ENCODE assay signal across 2 worm cellular contexts in the genomic region with DNA sequence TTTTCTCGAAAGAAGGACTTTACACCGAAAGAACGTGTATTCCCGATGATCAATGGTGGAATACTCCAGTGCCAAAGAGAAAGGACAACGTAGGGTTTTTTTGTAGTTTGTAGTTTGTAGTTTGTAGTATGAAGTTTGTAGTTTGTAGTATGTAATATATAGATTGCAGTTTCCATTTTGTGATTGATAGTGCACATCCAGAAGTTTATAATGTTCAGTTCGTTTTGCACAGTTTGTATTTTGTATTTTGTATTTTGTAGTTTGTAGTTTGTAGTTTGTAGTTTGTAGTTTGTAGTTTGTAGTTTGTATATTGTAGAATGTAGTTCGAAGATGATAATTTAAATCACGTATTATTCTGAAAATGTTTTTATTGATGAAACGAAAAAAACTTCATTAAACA.
A peak's percentile ranks its signal among the peaks of the same experiment; 100 is the strongest.
TF ChIP-seq lines count a peak whose summit lies in the region.

No protein-coding gene starts in this region.

TF ChIP-seq in whole organism, L4 larva, 104 proteins besides CTCF, POLR2A, EP300 and RAD21:
- TF ChIP-seq nhr-28 (tag; optimal IDR thresholded peaks at IDR 0.05; lab: Kevin White, UChicago) (peak; percentile 95), F10B5.3 (tag; optimal IDR thresholded peaks at IDR 0.05; lab: Kevin White, UChicago) (no peak), aha-1 (tag; lab: Kevin White, UChicago) (peak; percentile 30), lin-1 (GFP tag; IDR thresholded peaks at IDR 0.05; lab: Robert Waterston, UW) (no peak)

TF ChIP-seq in whole organism, early embryonic, 17 proteins besides CTCF, POLR2A, EP300 and RAD21:
- TF ChIP-seq sea-1 (GFP tag; conservative IDR thresholded peaks at IDR 0.05; lab: Robert Waterston, UW) (no peak), tbx-11 (GFP tag; IDR thresholded peaks at IDR 0.05; lab: Robert Waterston, UW) (0 out of 2 replicates have a peak, but pooled peaks have one; percentile 13), hmg-4 (GFP tag; optimal IDR thresholded peaks at IDR 0.05; lab: Kevin White, UChicago) (no peak)
